Fruit fly (Drosophila melanogaster): ENCODE measurements around the gene CG9175.

CG9175 gene

dm6 chr2L:6078757-6079351, 19.9 kb downstream of the CG9175 start (continued):
- TF ChIP-seq CG11456 (GFP tag; IDR thresholded peaks at IDR 0.05) (no peak), Adf1 (GFP tag; IDR thresholded peaks at IDR 0.05) (no peak), Taf1 (GFP tag; IDR thresholded peaks at IDR 0.05) (no peak), HmgD (GFP tag; optimal IDR thresholded peaks at IDR 0.05) (peak; percentile 58), ash1 (GFP tag; optimal IDR thresholded peaks at IDR 0.05) (no peak), CG6654 (GFP tag; optimal IDR thresholded peaks at IDR 0.05) (no peak), CG34422 (GFP tag; IDR thresholded peaks at IDR 0.05) (no peak), yki (optimal IDR thresholded peaks at IDR 0.05) (peak; percentile 12), Opbp (GFP tag; IDR thresholded peaks at IDR 0.05; ENCODE audit: partially characterized antibody) (peak; percentile 64; the same call in 1 of the 3 replicates), CoRest (tag; optimal IDR thresholded peaks at IDR 0.05) (no peak), Xbp1 (GFP tag; optimal IDR thresholded peaks at IDR 0.05) (peak; percentile 14), hth (optimal IDR thresholded peaks at IDR 0.05) (no peak), Ssrp (tag; optimal IDR thresholded peaks at IDR 0.05) (no peak), salm (tag; optimal IDR thresholded peaks at IDR 0.05) (no peak), fd64A (GFP tag; optimal IDR thresholded peaks at IDR 0.05) (peak; percentile 38), Hand (GFP tag; optimal IDR thresholded peaks at IDR 0.05) (no peak), eve (GFP tag; optimal IDR thresholded peaks at IDR 0.05) (no peak), twi (tag; optimal IDR thresholded peaks at IDR 0.05) (peak; percentile 100), Hmr (GFP tag; optimal IDR thresholded peaks at IDR 0.05) (no peak), Side (GFP tag; optimal IDR thresholded peaks at IDR 0.05) (no peak), CG14441 (GFP tag; IDR thresholded peaks at IDR 0.05) (no peak), Hr39 (optimal IDR thresholded peaks at IDR 0.05) (no peak), aop (GFP tag; IDR thresholded peaks at IDR 0.05) (peak; percentile 86), Trl (optimal IDR thresholded peaks at IDR 0.05) (peak; percentile 10 to 83), Trl (GFP tag; optimal IDR thresholded peaks at IDR 0.05) (no peak), Kr (GFP tag; optimal IDR thresholded peaks at IDR 0.05) (peak; percentile 78), CG10543 (GFP tag; optimal IDR thresholded peaks at IDR 0.05) (peak; percentile 15), tgo (GFP tag; IDR thresholded peaks at IDR 0.05) (no peak), pfk (GFP tag; optimal IDR thresholded peaks at IDR 0.05) (no peak), ftz-f1 (GFP tag; optimal IDR thresholded peaks at IDR 0.05) (no peak), CG10431 (GFP tag; optimal IDR thresholded peaks at IDR 0.05) (no peak), Bteb2 (GFP tag; optimal IDR thresholded peaks at IDR 0.05) (no peak), Scr (GFP tag; IDR thresholded peaks at IDR 0.05; ENCODE audit: partially characterized antibody) (0 out of 2 replicates have a peak, but pooled peaks have one; percentile 27), CG16779 (GFP tag; IDR thresholded peaks at IDR 0.05) (no peak), zf30C (GFP tag; optimal IDR thresholded peaks at IDR 0.05) (no peak), CG3995 (GFP tag; optimal IDR thresholded peaks at IDR 0.05) (no peak), CG18476 (GFP tag; optimal IDR thresholded peaks at IDR 0.05) (no peak), CG8944 (GFP tag; optimal IDR thresholded peaks at IDR 0.05) (no peak), lola (GFP tag; optimal IDR thresholded peaks at IDR 0.05) (no peak), grn (GFP tag; optimal IDR thresholded peaks at IDR 0.05) (no peak), CG31441 (GFP tag; IDR thresholded peaks at IDR 0.05) (no peak), CG11696 (GFP tag; IDR thresholded peaks at IDR 0.05) (no peak), CG14860 (GFP tag; IDR thresholded peaks at IDR 0.05; ENCODE audit: partially characterized antibody) (peak; percentile 20; the same call in 1 of the 3 replicates), bigmax (GFP tag; optimal IDR thresholded peaks at IDR 0.05) (no peak), slbo (GFP tag; IDR thresholded peaks at IDR 0.05) (no peak), sima (GFP tag; optimal IDR thresholded peaks at IDR 0.05) (no peak), Sry-δ (GFP tag; optimal IDR thresholded peaks at IDR 0.05) (no peak), E2f2 (GFP tag; IDR thresholded peaks at IDR 0.05) (no peak), ERR (GFP tag; optimal IDR thresholded peaks at IDR 0.05) (no peak), HLH3B (GFP tag; IDR thresholded peaks at IDR 0.05) (no peak), CG6272 (GFP tag; IDR thresholded peaks at IDR 0.05) (no peak), sd (tag; optimal IDR thresholded peaks at IDR 0.05) (no peak)
